Fruit fly (Drosophila melanogaster) whole organism, adult: Measurements from ENCODE around the gene CG32829.

Experiments used
- CG12768 ChIP-seq: fragments of 200-800 bp; sonication (Bioruptor generic); optimal IDR thresholded peaks from 2 replicates; lab custom pipeline; 2017; ENCODE audit warnings: missing biosample characterization, missing genetic modification characterization, mild to moderate bottlenecking, moderate library complexity, missing genetic modification reagents
- CG1620 ChIP-seq: fragments of 200-800 bp; sonication (Bioruptor generic); optimal IDR thresholded peaks from 2 replicates; lab custom pipeline; 2016; ENCODE audit warnings: missing biosample characterization, missing genetic modification characterization
- Mnt ChIP-seq: fragments of 200-800 bp; sonication (Bioruptor generic); optimal IDR thresholded peaks from 2 replicates; lab custom pipeline; 2016; ENCODE audit warnings: missing biosample characterization, mild to moderate bottlenecking, missing genetic modification characterization
- bab1 ChIP-seq: fragments of 200-800 bp; sonication (Bioruptor generic); optimal IDR thresholded peaks from 3 replicates; lab custom pipeline; 2019; ENCODE audit warnings: missing biosample characterization, mild to moderate bottlenecking, missing genetic modification characterization, moderate library complexity
- cnc ChIP-seq, 2 experiments: fragments of >200 bp; optimal IDR thresholded peaks; 2 replicates each; lab custom pipeline; 2017

DNA sequence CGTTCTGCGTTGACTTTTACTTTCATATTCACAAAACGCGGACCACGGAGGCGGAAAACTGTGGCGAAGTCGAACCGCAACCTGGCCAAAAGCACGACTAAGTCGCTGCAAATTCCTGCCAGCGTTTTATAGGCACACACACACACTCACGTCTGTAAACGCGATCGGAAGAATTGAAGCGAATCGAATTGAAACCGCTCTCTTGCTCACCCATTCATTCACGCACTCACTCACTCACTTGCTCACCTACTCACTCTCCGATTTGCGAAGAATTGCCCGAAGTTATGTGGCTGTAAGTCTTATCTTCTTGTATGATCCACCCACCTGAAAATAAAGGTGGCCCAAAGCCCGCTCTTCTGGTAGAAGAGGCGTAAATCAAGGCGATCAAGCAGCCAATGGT is 46.0 kb downstream of the CG32829 start, which contains the start of gene Nha1:
- TF ChIP-seq CG12768 (GFP tag; lab: Kevin White, UChicago) (no peak), CG1620 (GFP tag; lab: Kevin White, UChicago) (no peak), Mnt (GFP tag; lab: Kevin White, UChicago) (no peak), bab1 (GFP tag; lab: Kevin White, UChicago) (no peak), cnc (optimal IDR thresholded peaks at IDR 0.05; lab: Kevin White, UChicago) (no peak)
